Fruit fly (Drosophila melanogaster): ENCODE measurements around the gene CG10063.
A peak's percentile ranks its signal among the peaks of the same experiment; 100 is the strongest.

The CG10063 gene

dm6 chr3L:6972367-6972766 is at the start of gene CG10063:
TSS of gene CG10063 (minus strand) at chr3L:6972467.
- no peak for TF ChIP-seq Pif1B (GFP tag; optimal IDR thresholded peaks at IDR 0.05)
- TF ChIP-seq fd96Ca (GFP tag; IDR thresholded peaks at IDR 0.05) = no peak
- TF ChIP-seq CG14655 (GFP tag; optimal IDR thresholded peaks at IDR 0.05) = no peak
- TF ChIP-seq EcR (GFP tag; optimal IDR thresholded peaks at IDR 0.05) = no peak
- no peak for TF ChIP-seq Ets98B (GFP tag; IDR thresholded peaks at IDR 0.05)
- no peak for TF ChIP-seq CG32121 (GFP tag; IDR thresholded peaks at IDR 0.05)
- no peak for TF ChIP-seq CG12605 (GFP tag; IDR thresholded peaks at IDR 0.05)
- no peak for TF ChIP-seq D1 (tag; optimal IDR thresholded peaks at IDR 0.05)
- TF ChIP-seq CG15710 (tag; optimal IDR thresholded peaks at IDR 0.05) = no peak
- no peak for TF ChIP-seq Pif1A (GFP tag; optimal IDR thresholded peaks at IDR 0.05)
- TF ChIP-seq CG10348 (GFP tag; IDR thresholded peaks at IDR 0.05) = no peak
- no peak for TF ChIP-seq CG34367 (tag; optimal IDR thresholded peaks at IDR 0.05)

- peak; percentile 23 for TF ChIP-seq Pif1A (GFP tag; optimal IDR thresholded peaks at IDR 0.05)
- no peak for TF ChIP-seq CG8159 (tag; optimal IDR thresholded peaks at IDR 0.05)
- TF ChIP-seq CG34367 (tag; optimal IDR thresholded peaks at IDR 0.05) = no peak
- TF ChIP-seq Ets98B (GFP tag; IDR thresholded peaks at IDR 0.05) = peak; percentile 72
- TF ChIP-seq gl (tag; optimal IDR thresholded peaks at IDR 0.05) = no peak
- TF ChIP-seq Snoo (tag; optimal IDR thresholded peaks at IDR 0.05) = no peak
- no peak for TF ChIP-seq Pif1B (GFP tag; optimal IDR thresholded peaks at IDR 0.05)
- no peak for TF ChIP-seq CG8301 (tag; optimal IDR thresholded peaks at IDR 0.05)
- TF ChIP-seq CG32121 (GFP tag; IDR thresholded peaks at IDR 0.05) = peak; percentile 65
- TF ChIP-seq CG4496 (GFP tag; IDR thresholded peaks at IDR 0.05) = peak; percentile 81
- TF ChIP-seq fd96Ca (GFP tag; IDR thresholded peaks at IDR 0.05) = peak; percentile 49; the same call in 1 of the 3 replicates
- no peak for TF ChIP-seq CG10348 (GFP tag; IDR thresholded peaks at IDR 0.05)
- TF ChIP-seq CG14655 (GFP tag; optimal IDR thresholded peaks at IDR 0.05) = no peak
Observed at dm6 chr3L:7013568-7014305, 41.5 kb upstream of the CG10063 start.

dm6 chr3L:7012271-7012670 is 40.0 kb upstream of the CG10063 start:
- no peak for TF ChIP-seq CG12605 (GFP tag; IDR thresholded peaks at IDR 0.05)
- TF ChIP-seq CG4496 (GFP tag; IDR thresholded peaks at IDR 0.05) = no peak
- no peak for TF ChIP-seq CG14655 (GFP tag; optimal IDR thresholded peaks at IDR 0.05)
- TF ChIP-seq D1 (tag; optimal IDR thresholded peaks at IDR 0.05) = no peak
- no peak for TF ChIP-seq EcR (GFP tag; optimal IDR thresholded peaks at IDR 0.05)

dm6 chr3L:7009886-7010285 is 37.6 kb upstream of the CG10063 start:
- no peak for TF ChIP-seq fd96Ca (GFP tag; IDR thresholded peaks at IDR 0.05)
- no peak for TF ChIP-seq gl (tag; optimal IDR thresholded peaks at IDR 0.05)
- TF ChIP-seq CG14655 (GFP tag; optimal IDR thresholded peaks at IDR 0.05) = no peak
- TF ChIP-seq CG15710 (tag; optimal IDR thresholded peaks at IDR 0.05) = no peak
- no peak for TF ChIP-seq CG12605 (GFP tag; IDR thresholded peaks at IDR 0.05)
- no peak for TF ChIP-seq CG9948 (tag; optimal IDR thresholded peaks at IDR 0.05)
- no peak for TF ChIP-seq CG32121 (GFP tag; IDR thresholded peaks at IDR 0.05)
- TF ChIP-seq Ets98B (GFP tag; IDR thresholded peaks at IDR 0.05) = no peak

dm6 chr3L:7009411-7009810 is 37.1 kb upstream of the CG10063 start:
- TF ChIP-seq CG8301 (tag; optimal IDR thresholded peaks at IDR 0.05) (no peak), CG13204 (GFP tag; optimal IDR thresholded peaks at IDR 0.05) (no peak), CG15710 (tag; optimal IDR thresholded peaks at IDR 0.05) (peak; percentile 53), EcR (GFP tag; optimal IDR thresholded peaks at IDR 0.05) (no peak), Pif1B (GFP tag; optimal IDR thresholded peaks at IDR 0.05) (no peak), Ets98B (GFP tag; IDR thresholded peaks at IDR 0.05) (no peak), Pif1A (GFP tag; optimal IDR thresholded peaks at IDR 0.05) (no peak), CG10348 (GFP tag; IDR thresholded peaks at IDR 0.05) (no peak), CG9948 (tag; optimal IDR thresholded peaks at IDR 0.05) (peak; percentile 43), D1 (tag; optimal IDR thresholded peaks at IDR 0.05) (no peak), CG14655 (GFP tag; optimal IDR thresholded peaks at IDR 0.05) (peak; percentile 47), CG8159 (tag; optimal IDR thresholded peaks at IDR 0.05) (peak; percentile 63), Snoo (tag; optimal IDR thresholded peaks at IDR 0.05) (no peak), rn (GFP tag; IDR thresholded peaks at IDR 0.05) (no peak), fd96Ca (GFP tag; IDR thresholded peaks at IDR 0.05) (no peak), CG17806 (tag; optimal IDR thresholded peaks at IDR 0.05) (peak; percentile 5), CG32121 (GFP tag; IDR thresholded peaks at IDR 0.05) (no peak), CG4496 (GFP tag; IDR thresholded peaks at IDR 0.05) (no peak), gl (tag; optimal IDR thresholded peaks at IDR 0.05) (no peak), CG12605 (GFP tag; IDR thresholded peaks at IDR 0.05) (no peak), CG34367 (tag; optimal IDR thresholded peaks at IDR 0.05) (no peak)

dm6 chr3L:7008351-7008750 is 36.1 kb upstream of the CG10063 start:
- peak; percentile 65 for TF ChIP-seq CG17806 (tag; optimal IDR thresholded peaks at IDR 0.05)
- peak; percentile 70 for TF ChIP-seq CG15710 (tag; optimal IDR thresholded peaks at IDR 0.05)
- no peak for TF ChIP-seq EcR (GFP tag; optimal IDR thresholded peaks at IDR 0.05)
- TF ChIP-seq CG12605 (GFP tag; IDR thresholded peaks at IDR 0.05) = 0 out of 2 replicates have a peak, but pooled peaks have one; percentile 16
- TF ChIP-seq Ets98B (GFP tag; IDR thresholded peaks at IDR 0.05) = no peak
- peak; percentile 44 for TF ChIP-seq Pif1A (GFP tag; optimal IDR thresholded peaks at IDR 0.05)
- TF ChIP-seq CG9948 (tag; optimal IDR thresholded peaks at IDR 0.05) = peak; percentile 73
- TF ChIP-seq Pif1B (GFP tag; optimal IDR thresholded peaks at IDR 0.05) = no peak
- peak; percentile 29 for TF ChIP-seq CG8301 (tag; optimal IDR thresholded peaks at IDR 0.05)
- TF ChIP-seq CG34367 (tag; optimal IDR thresholded peaks at IDR 0.05) = peak; percentile 33
- no peak for TF ChIP-seq CG13204 (GFP tag; optimal IDR thresholded peaks at IDR 0.05)
- peak; percentile 52 for TF ChIP-seq CG14655 (GFP tag; optimal IDR thresholded peaks at IDR 0.05)
- 0 out of 3 replicates have a peak, but pooled peaks have one; percentile 30 for TF ChIP-seq CG4496 (GFP tag; IDR thresholded peaks at IDR 0.05)
- 0 out of 2 replicates have a peak, but pooled peaks have one; percentile 36 for TF ChIP-seq CG32121 (GFP tag; IDR thresholded peaks at IDR 0.05)
- peak; percentile 16 for TF ChIP-seq Snoo (tag; optimal IDR thresholded peaks at IDR 0.05)
- no peak for TF ChIP-seq rn (GFP tag; IDR thresholded peaks at IDR 0.05)
- no peak for TF ChIP-seq CG10348 (GFP tag; IDR thresholded peaks at IDR 0.05)
- peak; percentile 78 for TF ChIP-seq CG8159 (tag; optimal IDR thresholded peaks at IDR 0.05)

Measured in whole organism, pupa.